Fruit fly (Drosophila melanogaster) whole organism, embryonic: ENCODE measurements around the gene Liprin-alpha.

Experiments
- CG12744 ChIP-seq: fragments of 200-800 bp; sonication (Bioruptor generic); optimal IDR thresholded peaks from 2 replicates; lab custom pipeline; 2016; ENCODE audit warnings: missing biosample characterization, missing genetic modification characterization
- CG1603 ChIP-seq: fragments of 200-800 bp; sonication (Bioruptor generic); optimal IDR thresholded peaks from 2 replicates; lab custom pipeline; 2019; ENCODE audit warnings: missing biosample characterization, mild to moderate bottlenecking, missing genetic modification characterization, moderate library complexity
- CG2202 ChIP-seq: fragments of 200-800 bp; sonication (Bioruptor generic); optimal IDR thresholded peaks from 2 replicates; lab custom pipeline; 2018; ENCODE audit warnings: missing biosample characterization, mild to moderate bottlenecking, missing genetic modification characterization
- Hr3 ChIP-seq: fragments of 200-800 bp; sonication (Bioruptor generic); optimal IDR thresholded peaks from 3 replicates; lab custom pipeline; 2016; ENCODE audit warnings: missing biosample characterization, missing genetic modification characterization

DNA sequence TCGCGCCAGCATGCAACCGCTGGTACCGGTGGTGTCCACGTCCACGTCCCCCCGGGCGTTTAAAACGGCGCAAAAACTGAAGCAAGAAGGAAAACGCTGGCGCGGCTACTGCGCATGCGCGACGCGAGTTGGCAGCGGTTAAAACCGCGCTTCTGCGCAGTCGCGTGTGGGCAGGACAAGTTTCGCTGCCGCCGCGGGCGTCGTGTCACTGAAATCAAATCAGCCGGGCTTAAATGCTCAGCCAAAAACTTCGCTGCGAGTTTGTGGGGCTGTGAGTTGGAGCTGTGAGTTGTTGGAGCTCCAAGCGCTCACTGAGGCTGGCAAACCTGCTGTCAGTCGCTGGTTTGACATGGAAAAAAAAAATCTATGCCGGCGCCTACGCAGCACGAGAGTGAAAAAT, 18.6 kb upstream of the Liprin-alpha start:
- TF ChIP-seq CG2202 (tag; lab: Kevin White, UChicago), result no peak
- TF ChIP-seq CG1603, result no peak
- no peak for TF ChIP-seq CG12744
- no peak for TF ChIP-seq Hr3 (GFP tag; lab: Kevin White, UChicago)
